Worm (Caenorhabditis elegans): Measurements from ENCODE around the gene frpr-18.

Gene frpr-18

ce11 chrV:6830755-6831227 lies 39.3 kb upstream of the frpr-18 start, which contains the start of gene col-142:
Gene col-142, plus strand, starts transcription at chrV:6831177.
- TF ChIP-seq nhr-12 (tag; optimal IDR thresholded peaks at IDR 0.05) (no peak), nhr-2 (tag; optimal IDR thresholded peaks at IDR 0.05) (no peak), elt-3 (tag; optimal IDR thresholded peaks at IDR 0.05) (no peak), mab-5 (tag; optimal IDR thresholded peaks at IDR 0.05) (no peak), ham-2 (GFP tag; optimal IDR thresholded peaks at IDR 0.05) (no peak), nhr-76 (tag; optimal IDR thresholded peaks at IDR 0.05) (no peak), ces-1 (GFP tag; optimal IDR thresholded peaks at IDR 0.05) (no peak), sem-2 (GFP tag; optimal IDR thresholded peaks at IDR 0.05) (no peak), sptf-1 (tag; optimal IDR thresholded peaks at IDR 0.05) (no peak), mep-1 (tag; optimal IDR thresholded peaks at IDR 0.05) (no peak), bed-3 (GFP tag; optimal IDR thresholded peaks at IDR 0.05) (no peak), zip-8 (tag; optimal IDR thresholded peaks at IDR 0.05) (no peak), blmp-1 (tag; optimal IDR thresholded peaks at IDR 0.05) (no peak), flh-1 (GFP tag; optimal IDR thresholded peaks at IDR 0.05) (no peak)

- TF ChIP-seq bed-3 (GFP tag; optimal IDR thresholded peaks at IDR 0.05) (no peak), lsy-2 (tag; optimal IDR thresholded peaks at IDR 0.05) (no peak), unc-39 (tag; optimal IDR thresholded peaks at IDR 0.05) (no peak), ceh-83 (GFP tag; optimal IDR thresholded peaks at IDR 0.05) (no peak), pha-4 (tag; optimal IDR thresholded peaks at IDR 0.05) (no peak)
These were observed 38.6 kb upstream of the frpr-18 start for ce11 chrV:6831539-6831938.

ce11 chrV:6835242-6835641 lies 34.9 kb upstream of the frpr-18 start, which contains the start of the genes T15B7.14 and col-143:
Gene T15B7.14, minus strand, starts transcription at chrV:6835342.
Gene col-143, plus strand, starts transcription at chrV:6835635.
- no peak for TF ChIP-seq M03D4.4 (tag; optimal IDR thresholded peaks at IDR 0.05)
- TF ChIP-seq nhr-28 (tag; optimal IDR thresholded peaks at IDR 0.05), result no peak
- no peak for TF ChIP-seq flh-1 (GFP tag; optimal IDR thresholded peaks at IDR 0.05)
- no peak for TF ChIP-seq tbx-8 (GFP tag; optimal IDR thresholded peaks at IDR 0.05)
- TF ChIP-seq elt-1 (tag; optimal IDR thresholded peaks at IDR 0.05; ENCODE audit: borderline replicate concordance, insufficient read depth), result no peak
- TF ChIP-seq nhr-76 (tag; optimal IDR thresholded peaks at IDR 0.05), result no peak
- no peak for TF ChIP-seq unc-62 (GFP tag; optimal IDR thresholded peaks at IDR 0.05)
- no peak for TF ChIP-seq ceh-43 (GFP tag; optimal IDR thresholded peaks at IDR 0.05)
- no peak for TF ChIP-seq sem-2 (GFP tag; optimal IDR thresholded peaks at IDR 0.05)
- no peak for TF ChIP-seq hlh-1 (tag; optimal IDR thresholded peaks at IDR 0.05)
- no peak for TF ChIP-seq mep-1 (tag; optimal IDR thresholded peaks at IDR 0.05)
- TF ChIP-seq lsy-2 (tag; optimal IDR thresholded peaks at IDR 0.05), result no peak
- TF ChIP-seq nhr-2 (tag; optimal IDR thresholded peaks at IDR 0.05), result no peak
- no peak for TF ChIP-seq bed-3 (GFP tag; optimal IDR thresholded peaks at IDR 0.05)
- no peak for TF ChIP-seq sptf-1 (tag; optimal IDR thresholded peaks at IDR 0.05)
- TF ChIP-seq mab-5 (tag; optimal IDR thresholded peaks at IDR 0.05), result no peak

DNA sequence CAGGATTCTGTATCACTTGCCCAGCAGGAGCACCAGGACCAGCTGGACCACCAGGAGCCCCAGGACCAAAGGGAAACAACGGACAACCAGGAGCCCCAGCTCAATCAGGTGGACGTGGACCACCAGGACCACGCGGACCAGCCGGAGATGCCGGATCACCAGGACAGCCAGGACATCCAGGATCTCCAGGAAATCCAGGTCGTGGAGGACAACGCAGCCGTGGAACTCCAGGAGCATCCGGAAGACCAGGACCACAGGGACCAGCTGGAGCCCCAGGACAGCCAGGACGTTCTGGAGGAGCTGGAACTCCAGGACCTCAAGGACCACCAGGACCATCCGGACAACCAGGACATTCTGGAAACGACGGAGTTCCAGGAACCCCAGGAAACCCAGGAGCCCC lies 34.1 kb upstream of the frpr-18 start:
- TF ChIP-seq pha-4 (tag; optimal IDR thresholded peaks at IDR 0.05) (no peak), unc-120 (tag; optimal IDR thresholded peaks at IDR 0.05; ENCODE audit: poor library complexity, severe bottlenecking) (no peak), lin-13 (tag; optimal IDR thresholded peaks at IDR 0.05) (no peak)

ce11 chrV:6838599-6838998 lies 31.5 kb upstream of the frpr-18 start, which contains the start of gene T15B7.15:
Gene T15B7.15, minus strand, starts transcription at chrV:6838665.
- no peak for TF ChIP-seq ham-2 (GFP tag; optimal IDR thresholded peaks at IDR 0.05)
- no peak for TF ChIP-seq mls-2 (tag; optimal IDR thresholded peaks at IDR 0.05)
- no peak for TF ChIP-seq hlh-1 (tag; optimal IDR thresholded peaks at IDR 0.05)
- no peak for TF ChIP-seq elt-3 (tag; optimal IDR thresholded peaks at IDR 0.05)
- no peak for TF ChIP-seq ceh-43 (GFP tag; optimal IDR thresholded peaks at IDR 0.05)
- TF ChIP-seq ztf-11 (tag; optimal IDR thresholded peaks at IDR 0.05), result no peak
- TF ChIP-seq drap-1 (GFP tag; optimal IDR thresholded peaks at IDR 0.05), result no peak
- no peak for TF ChIP-seq lsy-2 (tag; optimal IDR thresholded peaks at IDR 0.05)
- no peak for TF ChIP-seq nhr-28 (tag; optimal IDR thresholded peaks at IDR 0.05)
- TF ChIP-seq unc-120 (tag; optimal IDR thresholded peaks at IDR 0.05; ENCODE audit: poor library complexity, severe bottlenecking), result no peak
- TF ChIP-seq unc-39 (tag; optimal IDR thresholded peaks at IDR 0.05), result no peak
- TF ChIP-seq elt-1 (tag; optimal IDR thresholded peaks at IDR 0.05; ENCODE audit: borderline replicate concordance, insufficient read depth), result no peak
- TF ChIP-seq tbx-8 (GFP tag; optimal IDR thresholded peaks at IDR 0.05), result no peak
- no peak for TF ChIP-seq blmp-1 (tag; optimal IDR thresholded peaks at IDR 0.05)
- TF ChIP-seq cnd-1 (tag; optimal IDR thresholded peaks at IDR 0.05), result no peak
